Worm (Caenorhabditis elegans) whole organism, L4 larva: ENCODE measurements around the gene Y75B8A.7.

Experiments
- egl-27 ChIP-seq: sonication (generic microtip); optimal IDR thresholded peaks from 3 replicates; lab custom pipeline; 2017; ENCODE audit warnings: missing biosample characterization, missing genetic modification reagents, missing genetic modification characterization
- nhr-76 ChIP-seq: fragments of 150-350 bp; optimal IDR thresholded peaks from 2 replicates; lab custom pipeline; 2014; ENCODE audit warnings: missing biosample characterization, missing genetic modification characterization
- pha-4 ChIP-seq, 2 experiments: fragments of 150-350 bp in 1 of 2; fragments of 200-800 bp in 1 of 2; sonication (Bioruptor generic) in 1 of 2; IDR thresholded peaks in 1 of 2; optimal IDR thresholded peaks in 1 of 2; 2 replicates each; pipeline versions ENCODE4 v1.3.6 to Lab custom; 2014 to 2022; ENCODE audit warnings: missing genetic modification characterization in 2 of 2, missing genetic modification reagents in 2 of 2, missing biosample characterization in 1 of 2, missing compliant biosample characterization in 1 of 2
- skn-1 ChIP-seq: fragments of 150-350 bp; optimal IDR thresholded peaks from 2 replicates; lab custom pipeline; 2014; ENCODE audit warnings: missing biosample characterization, missing genetic modification characterization

DNA sequence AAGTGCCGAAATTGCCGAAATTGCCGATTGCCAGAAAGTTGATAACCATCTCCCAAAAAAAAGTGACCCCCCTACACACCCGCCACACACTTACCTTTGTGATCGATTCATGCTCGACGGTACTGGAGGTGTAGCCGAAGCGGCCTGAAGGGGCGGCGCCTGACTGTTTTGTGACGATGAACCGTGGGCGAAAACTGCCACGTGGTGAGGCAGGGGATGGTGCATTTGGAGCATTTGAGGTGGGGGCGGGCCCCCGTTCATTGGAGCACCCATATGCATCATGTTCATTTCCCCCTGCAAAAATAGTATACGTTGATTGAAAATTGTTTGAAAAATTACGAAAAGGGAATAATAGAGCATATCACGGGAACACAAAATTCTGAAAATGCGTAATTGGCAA, 22.6 kb upstream of the Y75B8A.7 start, which contains the start of gene Y75B8A.6:
- TF ChIP-seq pha-4 (GFP tag; IDR thresholded peaks at IDR 0.05; lab: Robert Waterston, UW) (no peak), pha-4 (tag; optimal IDR thresholded peaks at IDR 0.05; lab: Kevin White, UChicago) (no peak), nhr-76 (no peak), egl-27 (tag; lab: Kevin White, UChicago) (no peak), skn-1 (tag; lab: Kevin White, UChicago) (no peak)
